Fruit fly (Drosophila melanogaster): ENCODE results near the gene wnd.

The wnd gene

DNA sequence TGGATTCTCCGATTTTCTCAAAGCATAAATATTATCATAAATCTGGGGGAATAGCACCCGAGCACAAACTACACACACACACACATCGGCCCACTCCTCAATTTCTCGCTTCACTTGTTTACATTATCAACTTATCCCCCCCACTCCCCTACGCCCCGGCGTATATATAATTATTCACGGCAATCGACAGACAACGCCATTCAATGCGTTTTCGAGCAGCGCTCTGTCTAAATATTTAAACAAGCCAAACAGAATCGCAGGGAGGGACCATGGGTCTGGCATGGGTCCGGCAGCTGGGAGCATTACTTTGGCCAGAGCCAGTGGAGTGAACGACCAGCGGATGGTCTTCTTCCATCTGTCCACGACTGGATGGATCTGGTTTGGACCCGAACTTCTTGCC is 59.9 kb downstream of the wnd start (continued):
- TF ChIP-seq NfI (GFP tag; optimal IDR thresholded peaks at IDR 0.05) (peak; percentile 20), wor (GFP tag; IDR thresholded peaks at IDR 0.05) (no peak), Fer2 (tag; optimal IDR thresholded peaks at IDR 0.05) (no peak), crol (GFP tag; IDR thresholded peaks at IDR 0.05) (peak; percentile 84), Dref (GFP tag; IDR thresholded peaks at IDR 0.05) (no peak), MESR4 (GFP tag; optimal IDR thresholded peaks at IDR 0.05) (no peak), CG5180 (GFP tag; optimal IDR thresholded peaks at IDR 0.05) (no peak), CG17359 (tag; optimal IDR thresholded peaks at IDR 0.05) (peak; percentile 36), ci (GFP tag; IDR thresholded peaks at IDR 0.05) (peak; percentile 71; the same call in 2 of the 3 replicates), Nf-YA (GFP tag; IDR thresholded peaks at IDR 0.05) (no peak), Opbp (GFP tag; IDR thresholded peaks at IDR 0.05; ENCODE audit: partially characterized antibody) (no peak), CkIIα-i1 (GFP tag; IDR thresholded peaks at IDR 0.05) (no peak), CG8359 (GFP tag; optimal IDR thresholded peaks at IDR 0.05; ENCODE audit: borderline replicate concordance) (peak; percentile 31), CG10366 (GFP tag; IDR thresholded peaks at IDR 0.05) (no peak), ab (GFP tag; optimal IDR thresholded peaks at IDR 0.05) (no peak), CG15269 (tag; optimal IDR thresholded peaks at IDR 0.05) (peak; percentile 5), kay (GFP tag; optimal IDR thresholded peaks at IDR 0.05) (no peak), B-H2 (GFP tag; optimal IDR thresholded peaks at IDR 0.05) (no peak), chm (GFP tag; IDR thresholded peaks at IDR 0.05) (peak; percentile 13; the same call in 1 of the 2 replicates), CG33557 (GFP tag; optimal IDR thresholded peaks at IDR 0.05) (peak; percentile 58), CG11398 (GFP tag; optimal IDR thresholded peaks at IDR 0.05) (peak; percentile 25), Antp (GFP tag; optimal IDR thresholded peaks at IDR 0.05) (peak; percentile 13), croc (GFP tag; conservative IDR thresholded peaks at IDR 0.05) (no peak), CG6689 (GFP tag; IDR thresholded peaks at IDR 0.05) (peak; percentile 15; the same call in 1 of the 2 replicates), Ptx1 (GFP tag; IDR thresholded peaks at IDR 0.05) (no peak), sug (tag; optimal IDR thresholded peaks at IDR 0.05) (peak; percentile 40), twi (tag; optimal IDR thresholded peaks at IDR 0.05) (peak; percentile 60), tin (GFP tag; optimal IDR thresholded peaks at IDR 0.05) (no peak), CG8388 (GFP tag; optimal IDR thresholded peaks at IDR 0.05) (peak; percentile 12), CG14050 (GFP tag; IDR thresholded peaks at IDR 0.05) (peak; percentile 23; the same call in 2 of the 3 replicates), CG17612 (GFP tag; IDR thresholded peaks at IDR 0.05) (0 out of 2 replicates have a peak, but pooled peaks have one; percentile 21), Dek (tag; optimal IDR thresholded peaks at IDR 0.05) (no peak), br (optimal IDR thresholded peaks at IDR 0.05) (no peak), ttk (GFP tag; IDR thresholded peaks at IDR 0.05) (no peak), h (optimal IDR thresholded peaks at IDR 0.05) (no peak), CG2875 (GFP tag; optimal IDR thresholded peaks at IDR 0.05) (peak; percentile 79), CG9727 (GFP tag; optimal IDR thresholded peaks at IDR 0.05) (peak; percentile 24), CG31224 (GFP tag; IDR thresholded peaks at IDR 0.05) (no peak), NK7.1 (GFP tag; optimal IDR thresholded peaks at IDR 0.05) (no peak), CG11504 (tag; optimal IDR thresholded peaks at IDR 0.05) (peak; percentile 36), CG12659 (GFP tag; optimal IDR thresholded peaks at IDR 0.05) (no peak), CG8765 (GFP tag; IDR thresholded peaks at IDR 0.05) (no peak), dmrt11E (tag; optimal IDR thresholded peaks at IDR 0.05) (peak; percentile 10), pfk (GFP tag; optimal IDR thresholded peaks at IDR 0.05) (no peak), sr (GFP tag; IDR thresholded peaks at IDR 0.05) (no peak), CG4424 (GFP tag; optimal IDR thresholded peaks at IDR 0.05) (no peak), sob (GFP tag; IDR thresholded peaks at IDR 0.05) (0 out of 2 replicates have a peak, but pooled peaks have one; percentile 28), crp (GFP tag; optimal IDR thresholded peaks at IDR 0.05) (no peak), CG13624 (GFP tag; optimal IDR thresholded peaks at IDR 0.05) (no peak), CG2199 (GFP tag; IDR thresholded peaks at IDR 0.05) (0 out of 3 replicates have a peak, but pooled peaks have one; percentile 76), dysf (GFP tag; IDR thresholded peaks at IDR 0.05) (no peak), NC2α (GFP tag; optimal IDR thresholded peaks at IDR 0.05) (peak; percentile 29)

Measured in whole organism, embryonic.